Fruit fly (Drosophila melanogaster): ENCODE data around the gene mRpL36.

mRpL36 gene

DNA sequence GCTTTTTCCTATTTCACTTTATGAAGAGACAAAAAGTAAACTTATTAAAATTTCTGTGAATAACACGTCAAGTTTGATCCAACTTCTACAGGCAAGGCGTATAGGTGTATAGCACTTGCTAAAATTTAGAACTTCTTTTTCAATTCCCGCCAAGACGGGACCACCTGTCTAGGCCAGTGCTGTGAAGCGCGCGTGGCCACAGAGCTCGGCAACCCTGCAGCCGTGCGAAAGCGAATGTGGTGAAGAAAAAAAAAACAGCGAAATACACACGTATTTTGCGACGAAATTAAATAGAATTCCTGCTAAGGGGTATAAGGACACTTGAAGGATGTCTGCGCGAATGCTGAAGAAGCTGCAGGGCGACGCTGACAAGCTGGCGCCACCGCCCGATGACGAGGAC, 14.8 kb downstream of the mRpL36 start, which contains the start of gene Nulp1 (continued):
- TF ChIP-seq Dll (GFP tag; IDR thresholded peaks at IDR 0.05; ENCODE audit: partially characterized antibody) (no peak), yki (optimal IDR thresholded peaks at IDR 0.05) (no peak), CG2116 (GFP tag; optimal IDR thresholded peaks at IDR 0.05) (peak; percentile 55), CG10543 (GFP tag; optimal IDR thresholded peaks at IDR 0.05) (no peak), Rx (GFP tag; IDR thresholded peaks at IDR 0.05) (0 out of 2 replicates have a peak, but pooled peaks have one; percentile 9), Optix (GFP tag; IDR thresholded peaks at IDR 0.05) (no peak), Six4 (GFP tag; optimal IDR thresholded peaks at IDR 0.05) (no peak), mld (GFP tag; IDR thresholded peaks at IDR 0.05; ENCODE audit: partially characterized antibody) (no peak), CG14965 (GFP tag; optimal IDR thresholded peaks at IDR 0.05; ENCODE audit: borderline replicate concordance) (no peak), repo (GFP tag; optimal IDR thresholded peaks at IDR 0.05) (no peak), btn (GFP tag; optimal IDR thresholded peaks at IDR 0.05) (no peak), Sox100B (GFP tag; optimal IDR thresholded peaks at IDR 0.05) (no peak), esg (GFP tag; conservative IDR thresholded peaks at IDR 0.05) (no peak), CG32532 (GFP tag; IDR thresholded peaks at IDR 0.05) (no peak), luna (GFP tag; optimal IDR thresholded peaks at IDR 0.05) (no peak), CG4854 (GFP tag; optimal IDR thresholded peaks at IDR 0.05) (no peak), NfI (GFP tag; optimal IDR thresholded peaks at IDR 0.05) (no peak), CG11093 (GFP tag; IDR thresholded peaks at IDR 0.05) (no peak), aop (GFP tag; IDR thresholded peaks at IDR 0.05) (no peak), CG10654 (GFP tag; optimal IDR thresholded peaks at IDR 0.05) (no peak), CG7372 (GFP tag; IDR thresholded peaks at IDR 0.05) (no peak), cg (GFP tag; optimal IDR thresholded peaks at IDR 0.05) (no peak), CG10979 (tag; optimal IDR thresholded peaks at IDR 0.05) (no peak), inv (GFP tag; IDR thresholded peaks at IDR 0.05; ENCODE audit: partially characterized antibody) (no peak), CG9932 (GFP tag; IDR thresholded peaks at IDR 0.05) (peak; percentile 50), CG1024 (GFP tag; IDR thresholded peaks at IDR 0.05) (no peak), grn (GFP tag; optimal IDR thresholded peaks at IDR 0.05) (no peak), pros (GFP tag; optimal IDR thresholded peaks at IDR 0.05) (no peak), CG10147 (GFP tag; optimal IDR thresholded peaks at IDR 0.05) (no peak), BEAF-32 (GFP tag; optimal IDR thresholded peaks at IDR 0.05) (peak; percentile 24), gsb (GFP tag; IDR thresholded peaks at IDR 0.05) (0 out of 2 replicates have a peak, but pooled peaks have one; percentile 18), TFAM (GFP tag; optimal IDR thresholded peaks at IDR 0.05) (no peak), stc (GFP tag; IDR thresholded peaks at IDR 0.05) (no peak), Sry-β (GFP tag; optimal IDR thresholded peaks at IDR 0.05) (no peak), so (GFP tag; IDR thresholded peaks at IDR 0.05) (no peak), Ssrp (tag; optimal IDR thresholded peaks at IDR 0.05) (no peak), ci (GFP tag; IDR thresholded peaks at IDR 0.05) (peak; percentile 85), Nf-YA (GFP tag; IDR thresholded peaks at IDR 0.05) (no peak), Drgx (GFP tag; IDR thresholded peaks at IDR 0.05) (no peak), unc-4 (GFP tag; IDR thresholded peaks at IDR 0.05; ENCODE audit: partially characterized antibody) (0 out of 2 replicates have a peak, but pooled peaks have one; percentile 12), salm (tag; optimal IDR thresholded peaks at IDR 0.05) (no peak), jigr1 (GFP tag; IDR thresholded peaks at IDR 0.05) (no peak), CG34224 (GFP tag; IDR thresholded peaks at IDR 0.05; ENCODE audit: partially characterized antibody) (no peak), Awh (GFP tag; IDR thresholded peaks at IDR 0.05) (no peak), sens-2 (GFP tag; IDR thresholded peaks at IDR 0.05) (no peak), CG31388 (GFP tag; optimal IDR thresholded peaks at IDR 0.05) (no peak), CG7786 (GFP tag; optimal IDR thresholded peaks at IDR 0.05) (peak; percentile 13), CG17361 (GFP tag; IDR thresholded peaks at IDR 0.05) (no peak), CG11696 (GFP tag; IDR thresholded peaks at IDR 0.05) (no peak), nerfin-1 (tag; optimal IDR thresholded peaks at IDR 0.05) (no peak), H15 (GFP tag; IDR thresholded peaks at IDR 0.05) (no peak), CG17186 (GFP tag; optimal IDR thresholded peaks at IDR 0.05) (no peak)

Measured in whole organism, embryonic.